Worm (Caenorhabditis elegans) whole organism, L4 larva: ENCODE measurements around the gene sqt-2.

ENCODE experiments used
- D1046.2 ChIP-seq: fragments of 200-800 bp; sonication (Bioruptor generic); IDR thresholded peaks from 2 replicates; pipeline ENCODE4 v1.3.6; 2022; ENCODE audit warnings: missing genetic modification characterization, missing compliant biosample characterization
- F37D6.2 ChIP-seq: sonication (generic microtip); optimal IDR thresholded peaks from 2 replicates; lab custom pipeline; 2016; ENCODE audit warnings: mild to moderate bottlenecking, missing genetic modification characterization, missing compliant biosample characterization
- F44E2.7 ChIP-seq: fragments of 200-800 bp; sonication (Bioruptor generic); IDR thresholded peaks from 2 replicates; pipeline ENCODE4 v2.1.2; 2022; ENCODE audit warnings: missing genetic modification characterization, missing compliant biosample characterization
- Y105C5A.15 ChIP-seq: fragments of 200-800 bp; sonication (Bioruptor generic); IDR thresholded peaks from 2 replicates; pipeline ENCODE4 v1.3.6; 2022; ENCODE audit warnings: missing genetic modification characterization, missing compliant biosample characterization
- Y48G9A.11 ChIP-seq: fragments of 200-800 bp; sonication (Bioruptor generic); IDR thresholded peaks from 2 replicates; pipeline ENCODE4 v1.3.6; 2022; ENCODE audit warnings: missing genetic modification reagents, missing genetic modification characterization, missing compliant biosample characterization
- Y75B8A.6 ChIP-seq: fragments of 200-800 bp; sonication (Bioruptor generic); IDR thresholded peaks from 2 replicates; pipeline ENCODE4 v1.3.6; 2022; ENCODE audit warnings: missing genetic modification reagents, missing genetic modification characterization, missing compliant biosample characterization
- ZK337.2 ChIP-seq: fragments of 200-800 bp; sonication (Bioruptor generic); IDR thresholded peaks from 2 replicates; pipeline ENCODE4 v1.3.6; 2022; ENCODE audit warnings: missing genetic modification reagents, missing genetic modification characterization, missing compliant biosample characterization
- ZK546.5 ChIP-seq, 2 experiments: sonication (generic microtip); optimal IDR thresholded peaks; 2 replicates each; lab custom pipeline; 2017; ENCODE audit warnings: missing biosample characterization in 2 of 2, missing genetic modification characterization in 2 of 2
- aha-1 ChIP-seq: fragments of 150-350 bp; peaks from one replicate; lab custom pipeline; 2014; ENCODE audit warnings: missing biosample characterization, missing genetic modification characterization
- aly-2 ChIP-seq: sonication (generic microtip); optimal IDR thresholded peaks from 2 replicates; lab custom pipeline; 2018; ENCODE audit warnings: missing biosample characterization, missing genetic modification characterization
- ceh-62 ChIP-seq: sonication (generic microtip); optimal IDR thresholded peaks from 2 replicates; lab custom pipeline; 2017; ENCODE audit warnings: missing biosample characterization, missing genetic modification characterization
- ces-1 ChIP-seq: fragments of 150-350 bp; sonication (generic microtip); optimal IDR thresholded peaks from 4 replicates; lab custom pipeline; 2014; ENCODE audit warnings: missing biosample characterization, missing genetic modification reagents, missing genetic modification characterization
- cey-2 ChIP-seq: sonication (generic microtip); optimal IDR thresholded peaks from 3 replicates; lab custom pipeline; 2017; ENCODE audit warnings: missing genetic modification characterization, mild to moderate bottlenecking, missing compliant biosample characterization, antibody characterized with exemption, borderline replicate concordance; ENCODE audit not compliant: insufficient read depth
- daf-12 ChIP-seq: fragments of 150-350 bp; optimal IDR thresholded peaks from 2 replicates; lab custom pipeline; 2014; ENCODE audit warnings: missing biosample characterization, missing genetic modification reagents, missing genetic modification characterization
- daf-16 ChIP-seq, 3 experiments: sonication (generic microtip); optimal IDR thresholded peaks; 2 replicates each; lab custom pipeline; 2016 to 2017; ENCODE audit warnings: missing genetic modification characterization in 3 of 3, missing genetic modification reagents in 3 of 3, mild to moderate bottlenecking in 2 of 3, missing compliant biosample characterization in 2 of 3, missing biosample characterization in 1 of 3, moderate library complexity in 1 of 3
- daf-19 ChIP-seq: fragments of 200-800 bp; sonication (Bioruptor generic); conservative IDR thresholded peaks from 2 replicates; pipeline ENCODE4 v1.3.6; 2022; ENCODE audit warnings: missing genetic modification characterization, missing compliant biosample characterization
- daf-8 ChIP-seq: fragments of 200-800 bp; sonication (Bioruptor generic); IDR thresholded peaks from 2 replicates; pipeline ENCODE4 v1.3.6; 2022; ENCODE audit warnings: missing genetic modification characterization, missing compliant biosample characterization
- dve-1 ChIP-seq: sonication (generic microtip); optimal IDR thresholded peaks from 2 replicates; lab custom pipeline; 2017; ENCODE audit warnings: antibody characterized with exemption, mild to moderate bottlenecking, missing genetic modification characterization, missing compliant biosample characterization; ENCODE audit not compliant: insufficient read depth
- egl-27 ChIP-seq: sonication (generic microtip); optimal IDR thresholded peaks from 3 replicates; lab custom pipeline; 2017; ENCODE audit warnings: missing biosample characterization, missing genetic modification reagents, missing genetic modification characterization
- egl-43 ChIP-seq: fragments of 200-800 bp; sonication (Bioruptor generic); IDR thresholded peaks from 2 replicates; pipeline ENCODE4 v1.3.6; 2022; ENCODE audit warnings: missing genetic modification reagents, missing genetic modification characterization, missing compliant biosample characterization
- fkh-10 ChIP-seq: fragments of 150-350 bp; optimal IDR thresholded peaks from 2 replicates; lab custom pipeline; 2014; ENCODE audit warnings: missing biosample characterization, missing genetic modification reagents, missing genetic modification characterization
- fos-1 ChIP-seq: fragments of 150-350 bp; optimal IDR thresholded peaks from 2 replicates; lab custom pipeline; 2014; ENCODE audit warnings: missing biosample characterization, missing genetic modification characterization
- gei-8 ChIP-seq: fragments of 200-800 bp; sonication (Bioruptor generic); optimal IDR thresholded peaks from 2 replicates; lab custom pipeline; 2018; ENCODE audit warnings: mild to moderate bottlenecking, missing genetic modification characterization, missing compliant biosample characterization
- hlh-30 ChIP-seq: sonication (generic microtip); optimal IDR thresholded peaks from 2 replicates; lab custom pipeline; 2017; ENCODE audit warnings: antibody characterized with exemption, mild to moderate bottlenecking, missing genetic modification characterization, missing compliant biosample characterization; ENCODE audit not compliant: insufficient read depth
- jun-1 ChIP-seq: fragments of 150-350 bp; optimal IDR thresholded peaks from 2 replicates; lab custom pipeline; 2014; ENCODE audit warnings: missing biosample characterization, missing genetic modification reagents, missing genetic modification characterization
- lim-7 ChIP-seq: fragments of 200-800 bp; sonication (Bioruptor generic); IDR thresholded peaks from 2 replicates; pipeline ENCODE4 v1.3.6; 2022; ENCODE audit warnings: missing genetic modification characterization, missing compliant biosample characterization
- lin-15B ChIP-seq: fragments of 150-350 bp; sonication (generic microtip); optimal IDR thresholded peaks from 3 replicates; lab custom pipeline; 2014; ENCODE audit warnings: missing biosample characterization, missing genetic modification characterization
- madf-5 ChIP-seq, 2 experiments: fragments of 200-800 bp; sonication (Bioruptor generic); IDR thresholded peaks; 2 replicates each; pipeline ENCODE4 v1.3.6; 2022; ENCODE audit warnings: missing compliant biosample characterization in 2 of 2, missing genetic modification characterization in 2 of 2
- madf-9 ChIP-seq: fragments of 200-800 bp; sonication (Bioruptor generic); conservative IDR thresholded peaks from 2 replicates; pipeline ENCODE4 v1.3.6; 2022; ENCODE audit warnings: missing genetic modification reagents, missing genetic modification characterization, missing compliant biosample characterization
- mdl-1 ChIP-seq, 2 experiments: fragments of 150-350 bp in 1 of 2; sonication (generic microtip) in 1 of 2; optimal IDR thresholded peaks; 2 replicates each; lab custom pipeline; 2014 to 2017; ENCODE audit warnings: missing biosample characterization in 2 of 2, missing genetic modification characterization in 2 of 2
- mdt-29 ChIP-seq: fragments of 200-800 bp; sonication (Bioruptor generic); IDR thresholded peaks from 2 replicates; pipeline ENCODE4 v1.3.6; 2022; ENCODE audit warnings: missing genetic modification reagents, missing genetic modification characterization, missing compliant biosample characterization
- mes-2 ChIP-seq: sonication (generic microtip); optimal IDR thresholded peaks from 2 replicates; lab custom pipeline; 2016; ENCODE audit warnings: missing genotype, mild to moderate bottlenecking, missing genetic modification characterization, missing compliant biosample characterization; ENCODE audit not compliant: poor library complexity, severe bottlenecking
- nhr-237 ChIP-seq: sonication (generic microtip); optimal IDR thresholded peaks from 2 replicates; lab custom pipeline; 2017; ENCODE audit warnings: missing biosample characterization, missing genetic modification characterization
- nhr-42 ChIP-seq: fragments of 200-800 bp; sonication (Bioruptor generic); IDR thresholded peaks from 2 replicates; pipeline ENCODE4 v1.3.6; 2022; ENCODE audit warnings: missing genetic modification characterization, missing compliant biosample characterization
- nhr-6 ChIP-seq: fragments of 150-350 bp; optimal IDR thresholded peaks from 2 replicates; lab custom pipeline; 2014; ENCODE audit warnings: missing biosample characterization, missing genetic modification characterization
- nhr-77 ChIP-seq: fragments of 150-350 bp; optimal IDR thresholded peaks from 2 replicates; lab custom pipeline; 2014; ENCODE audit warnings: missing biosample characterization, missing genetic modification characterization
- rbr-2 ChIP-seq: sonication (generic microtip); optimal IDR thresholded peaks from 2 replicates; lab custom pipeline; 2016; ENCODE audit warnings: missing genotype, missing genetic modification characterization, missing compliant biosample characterization
- sdz-12 ChIP-seq: fragments of 200-800 bp; sonication (Bioruptor generic); optimal IDR thresholded peaks from 2 replicates; lab custom pipeline; 2018; ENCODE audit warnings: mild to moderate bottlenecking, missing genetic modification characterization, missing compliant biosample characterization
- snpc-1.2 ChIP-seq: fragments of 200-800 bp; sonication (Bioruptor generic); IDR thresholded peaks from 2 replicates; pipeline ENCODE4 v1.3.6; 2022; ENCODE audit warnings: missing genetic modification reagents, missing genetic modification characterization, missing compliant biosample characterization
- spr-1 ChIP-seq: sonication (generic microtip); optimal IDR thresholded peaks from 2 replicates; lab custom pipeline; 2016; ENCODE audit warnings: mild to moderate bottlenecking, missing genetic modification characterization, missing compliant biosample characterization
- tra-1 ChIP-seq: fragments of 200-800 bp; sonication (Bioruptor generic); IDR thresholded peaks from 2 replicates; pipeline ENCODE4 v1.3.6; 2022; ENCODE audit warnings: missing genetic modification reagents, missing genetic modification characterization, missing compliant biosample characterization
- unc-62 ChIP-seq, 3 experiments: fragments of 150-350 bp in 1 of 3; sonication (generic microtip); optimal IDR thresholded peaks in 2 of 3; peaks in 1 of 3; 1 replicate in 1 of 3; 2 replicates in 2 of 3; lab custom pipeline; 2014 to 2017; ENCODE audit warnings: missing biosample characterization in 3 of 3, missing genetic modification characterization in 3 of 3, missing genetic modification reagents in 3 of 3, missing genotype in 1 of 3
- zip-11 ChIP-seq: fragments of 200-800 bp; sonication (Bioruptor generic); IDR thresholded peaks from 2 replicates; pipeline ENCODE4 v1.3.6; 2022; ENCODE audit warnings: missing genetic modification characterization, missing compliant biosample characterization
- ztf-11 ChIP-seq: fragments of 150-350 bp; optimal IDR thresholded peaks from 2 replicates; lab custom pipeline; 2014; ENCODE audit warnings: missing biosample characterization, missing genetic modification characterization

Gene sqt-2

DNA sequence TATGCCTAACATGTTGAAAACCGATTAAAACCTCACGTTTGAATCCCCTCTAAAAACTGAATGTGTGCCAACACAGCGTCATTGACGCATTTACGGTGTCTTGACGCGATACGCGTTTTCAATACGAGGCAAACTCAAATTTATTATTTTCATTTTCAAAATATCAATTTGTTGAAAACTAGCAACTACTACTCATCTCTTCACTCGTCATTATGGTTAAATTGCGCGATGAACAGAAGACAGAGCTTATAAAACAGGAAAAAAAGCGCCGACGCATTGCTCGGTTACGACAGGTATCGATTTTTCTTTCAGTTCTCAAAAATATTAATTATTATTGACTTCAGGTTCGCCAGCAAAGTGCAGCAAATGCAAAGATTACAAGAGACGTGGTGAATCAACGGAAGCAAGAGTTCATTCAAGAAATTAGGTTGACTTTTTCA, 1.5 kb downstream of the sqt-2 start, which contains the start of gene enee-1 (continued):
- TF ChIP-seq tra-1 (GFP tag; lab: Robert Waterston, UW) = no peak
- TF ChIP-seq spr-1 (tag; lab: Kevin White, UChicago) = peak; percentile 83
- peak in 1 of 2 experiments; percentile 18 for TF ChIP-seq mdl-1 (tag; optimal IDR thresholded peaks at IDR 0.05; lab: Kevin White, UChicago)

DNA sequence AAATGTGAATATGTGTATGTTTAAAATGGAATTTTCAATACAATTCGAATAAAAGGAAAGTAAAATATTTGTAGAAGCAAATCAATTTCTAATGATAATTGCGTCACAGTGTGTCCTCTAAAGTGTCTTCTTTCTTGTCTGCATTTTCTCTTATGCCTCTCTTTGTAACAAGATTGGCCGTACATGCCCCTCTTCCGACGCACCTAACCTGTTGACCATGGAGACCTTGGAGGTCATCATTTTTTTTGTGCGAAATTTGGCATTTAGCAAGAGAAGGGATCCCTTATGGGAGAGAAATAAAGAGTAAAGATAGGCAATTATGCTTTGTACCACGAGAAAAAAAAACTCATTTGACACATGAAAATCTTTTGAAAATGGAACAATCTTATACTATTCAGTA, 5.2 kb downstream of the sqt-2 start, which contains the start of gene F23F1.4:
Gene F23F1.4 (minus strand): TSS at position 141 of the 400 bp plus-strand sequence.
- TF ChIP-seq daf-8 (GFP tag; lab: Robert Waterston, UW) = no peak
- no peak for TF ChIP-seq hlh-30 (tag; lab: Kevin White, UChicago)
- no peak for TF ChIP-seq ces-1 (GFP tag; lab: Kevin White, UChicago)
- no peak for TF ChIP-seq egl-27 (tag; lab: Kevin White, UChicago)
- no peak for TF ChIP-seq rbr-2 (tag; lab: Kevin White, UChicago)
- TF ChIP-seq lin-15B = no peak
- no peak for TF ChIP-seq nhr-42 (GFP tag; lab: Robert Waterston, UW)
- TF ChIP-seq dve-1 (tag; lab: Kevin White, UChicago) = no peak
- no peak for TF ChIP-seq lim-7
- TF ChIP-seq gei-8 (GFP tag; lab: Kevin White, UChicago) = no peak
- no peak for TF ChIP-seq Y105C5A.15 (GFP tag; lab: Robert Waterston, UW)
- TF ChIP-seq tra-1 (GFP tag; lab: Robert Waterston, UW) = no peak
- TF ChIP-seq F44E2.7 (GFP tag; lab: Robert Waterston, UW) = no peak
- TF ChIP-seq madf-9 (GFP tag; lab: Robert Waterston, UW) = no peak
- no peak for TF ChIP-seq aly-2 (tag; lab: Kevin White, UChicago)
- no peak for TF ChIP-seq fos-1 (tag; lab: Kevin White, UChicago)
- TF ChIP-seq F37D6.2 = no peak

DNA sequence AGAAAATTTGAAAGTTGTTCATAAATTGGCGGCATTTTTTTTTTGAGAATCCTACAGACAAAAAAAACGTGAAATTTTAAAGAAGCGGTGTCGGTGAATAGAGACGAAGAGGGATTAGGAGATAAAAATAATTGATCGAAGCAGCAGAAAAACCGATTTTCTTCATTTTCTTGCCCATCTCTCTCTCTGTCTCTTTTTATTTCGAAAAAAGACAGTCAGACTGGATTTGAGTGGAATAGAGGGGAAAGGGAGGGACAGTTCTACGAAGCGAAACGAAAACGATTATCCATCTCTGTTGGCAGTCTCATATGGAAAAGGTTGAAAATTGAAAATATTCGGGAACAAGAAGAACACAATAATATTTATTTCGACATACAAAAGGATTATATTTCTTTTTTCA, 6.5 kb downstream of the sqt-2 start:
- peak in 1 of 2 experiments; percentile 11 for TF ChIP-seq unc-62 (GFP tag; optimal IDR thresholded peaks at IDR 0.05 in 1 of 2; lab: Kevin White, UChicago)
- TF ChIP-seq unc-62 (tag; optimal IDR thresholded peaks at IDR 0.05; lab: Kevin White, UChicago) = no peak
- TF ChIP-seq nhr-42 (GFP tag; lab: Robert Waterston, UW) = no peak
- TF ChIP-seq cey-2 = no peak
- peak; percentile 75 for TF ChIP-seq aha-1 (tag; lab: Kevin White, UChicago)
- TF ChIP-seq, all 104 proteins: peak for 2

DNA sequence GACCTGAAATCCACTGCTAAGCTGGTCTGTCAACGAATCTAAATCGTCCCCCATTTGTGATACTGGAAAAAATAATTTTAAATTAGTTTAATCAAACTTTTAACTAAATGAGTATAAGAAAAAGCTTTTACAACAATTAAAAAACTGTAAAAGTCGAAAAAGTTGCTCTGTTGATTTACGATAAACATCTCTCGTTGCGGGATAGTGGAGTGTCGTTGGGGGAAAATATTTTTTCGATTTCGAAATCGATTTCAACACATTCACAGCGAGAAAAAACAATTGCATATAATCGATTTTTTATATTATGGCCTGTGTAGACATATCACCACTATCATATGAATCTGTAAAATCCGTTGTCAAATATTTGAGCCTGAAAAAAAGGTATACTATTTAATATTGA, 8.4 kb downstream of the sqt-2 start, which contains the start of the genes F23F1.5 and fbxc-54:
Gene F23F1.5 (minus strand): TSS at position 64 of the 400 bp plus-strand sequence.
Gene fbxc-54 (plus strand): TSS at position 199 of the 400 bp plus-strand sequence.
- no peak for TF ChIP-seq ztf-11
- TF ChIP-seq madf-5 (GFP tag; IDR thresholded peaks at IDR 0.05; lab: Robert Waterston, UW) = no peak
- TF ChIP-seq daf-19 (GFP tag; lab: Robert Waterston, UW) = no peak
- no peak for TF ChIP-seq egl-43 (GFP tag; lab: Robert Waterston, UW)
- no peak for TF ChIP-seq lim-7
- no peak for TF ChIP-seq jun-1 (tag; lab: Kevin White, UChicago)
- TF ChIP-seq daf-8 (GFP tag; lab: Robert Waterston, UW) = no peak
- no peak for TF ChIP-seq ZK546.5 (tag; optimal IDR thresholded peaks at IDR 0.05; lab: Kevin White, UChicago)
- no peak for TF ChIP-seq D1046.2 (GFP tag; lab: Robert Waterston, UW)
- TF ChIP-seq nhr-6 = peak; percentile 37
- TF ChIP-seq zip-11 (GFP tag; lab: Robert Waterston, UW) = no peak
- no peak for TF ChIP-seq ces-1 (GFP tag; lab: Kevin White, UChicago)
- no peak for TF ChIP-seq Y105C5A.15 (GFP tag; lab: Robert Waterston, UW)
- no peak for TF ChIP-seq F37D6.2
- no peak for TF ChIP-seq ceh-62 (tag; lab: Kevin White, UChicago)
- no peak for TF ChIP-seq Y75B8A.6
- no peak for TF ChIP-seq fkh-10
- peak; percentile 37 for TF ChIP-seq mes-2 (tag; lab: Kevin White, UChicago)
- no peak for TF ChIP-seq nhr-77
- TF ChIP-seq sdz-12 (GFP tag; lab: Kevin White, UChicago) = no peak
- no peak for TF ChIP-seq Y48G9A.11 (GFP tag; lab: Robert Waterston, UW)
- no peak for TF ChIP-seq daf-16 (GFP tag; optimal IDR thresholded peaks at IDR 0.05; lab: Kevin White, UChicago)
- TF ChIP-seq daf-16 (tag; optimal IDR thresholded peaks at IDR 0.05; lab: Kevin White, UChicago) = peak; percentile 62
- no peak for TF ChIP-seq tra-1 (GFP tag; lab: Robert Waterston, UW)
- no peak for TF ChIP-seq snpc-1.2 (GFP tag; lab: Robert Waterston, UW)
- no peak for TF ChIP-seq daf-12 (tag; lab: Kevin White, UChicago)
- TF ChIP-seq ZK337.2 (GFP tag; lab: Robert Waterston, UW) = no peak
- no peak for TF ChIP-seq mdt-29 (GFP tag; lab: Robert Waterston, UW)
- TF ChIP-seq nhr-237 (tag; lab: Kevin White, UChicago) = no peak
